Fruit fly (Drosophila melanogaster): ENCODE measurements around the gene RSG7.

- no peak for TF ChIP-seq Snoo (tag; optimal IDR thresholded peaks at IDR 0.05)
- no peak for TF ChIP-seq CG14655 (GFP tag; optimal IDR thresholded peaks at IDR 0.05)
- no peak for TF ChIP-seq CG13204 (GFP tag; optimal IDR thresholded peaks at IDR 0.05)
- TF ChIP-seq rn (GFP tag; IDR thresholded peaks at IDR 0.05), result no peak
- no peak for TF ChIP-seq CG17806 (tag; optimal IDR thresholded peaks at IDR 0.05)
- TF ChIP-seq gl (tag; optimal IDR thresholded peaks at IDR 0.05), result no peak
- TF ChIP-seq CG12605 (GFP tag; IDR thresholded peaks at IDR 0.05), result no peak
- TF ChIP-seq CG9948 (tag; optimal IDR thresholded peaks at IDR 0.05), result peak; percentile 14
Measured at dm6 chrX:16830081-16830480, 14.2 kb downstream of the RSG7 start.

Measured in whole organism, pupa.